Fruit fly (Drosophila melanogaster) whole organism, embryonic: ENCODE results near the gene CG5882.
A peak's percentile ranks its signal among the peaks of the same experiment; 100 is the strongest.

ENCODE experiments used
- B-H2 ChIP-seq: fragments of 200-800 bp; sonication (Bioruptor generic); optimal IDR thresholded peaks from 2 replicates; lab custom pipeline; 2018; ENCODE audit warnings: missing biosample characterization, mild to moderate bottlenecking, missing genetic modification characterization
- CG10147 ChIP-seq: fragments of 200-800 bp; sonication (Bioruptor generic); optimal IDR thresholded peaks from 2 replicates; lab custom pipeline; 2019; ENCODE audit warnings: missing biosample characterization, mild to moderate bottlenecking, missing genetic modification characterization, moderate library complexity
- CG10321 ChIP-seq: fragments of 200-800 bp; sonication (Bioruptor generic); IDR thresholded peaks from 2 replicates; pipeline ENCODE4 v1.3.6; 2022; ENCODE audit warnings: missing biosample characterization, missing genetic modification characterization
- CG10543 ChIP-seq: fragments of 200-800 bp; sonication (Bioruptor generic); optimal IDR thresholded peaks from 3 replicates; lab custom pipeline; 2017; ENCODE audit warnings: missing biosample characterization, mild to moderate bottlenecking, missing genetic modification characterization, moderate library complexity
- CG13123 ChIP-seq: fragments of 200-800 bp; sonication (Bioruptor generic); optimal IDR thresholded peaks from 2 replicates; lab custom pipeline; 2016; ENCODE audit warnings: missing biosample characterization, missing genetic modification characterization
- CG13296 ChIP-seq: fragments of 200-800 bp; sonication (Bioruptor generic); optimal IDR thresholded peaks from 3 replicates; lab custom pipeline; 2018; ENCODE audit warnings: missing biosample characterization, mild to moderate bottlenecking, missing genetic modification characterization
- CG13624 ChIP-seq: fragments of 200-800 bp; sonication (Bioruptor generic); optimal IDR thresholded peaks from 2 replicates; lab custom pipeline; 2016; ENCODE audit warnings: missing biosample characterization, missing genetic modification characterization
- CG14014 ChIP-seq: fragments of 200-800 bp; sonication (Bioruptor generic); IDR thresholded peaks from 2 replicates; pipeline ENCODE4 v1.3.6; 2022; ENCODE audit warnings: missing biosample characterization, missing genetic modification characterization
- CG17361 ChIP-seq: fragments of 200-800 bp; sonication (Bioruptor generic); IDR thresholded peaks from 3 replicates; pipeline ENCODE4 v1.3.6; 2022; ENCODE audit warnings: missing biosample characterization, missing genetic modification characterization
- CG18011 ChIP-seq: fragments of 200-800 bp; sonication (Bioruptor generic); optimal IDR thresholded peaks from 2 replicates; lab custom pipeline; 2017; ENCODE audit warnings: missing biosample characterization, missing genetic modification characterization, mild to moderate bottlenecking, moderate library complexity, missing genotype
- CG2199 ChIP-seq: fragments of 200-800 bp; sonication (Bioruptor generic); IDR thresholded peaks from 3 replicates; pipeline ENCODE4 v1.3.6; 2022; ENCODE audit warnings: missing biosample characterization, missing genetic modification characterization
- CG31441 ChIP-seq: fragments of 200-800 bp; sonication (Bioruptor generic); IDR thresholded peaks from 2 replicates; pipeline ENCODE4 v1.3.6; 2022; ENCODE audit warnings: missing biosample characterization, missing genetic modification characterization
- CG32772 ChIP-seq: fragments of 200-800 bp; sonication (Bioruptor generic); IDR thresholded peaks from 2 replicates; pipeline ENCODE4 v1.3.6; 2022; ENCODE audit warnings: missing biosample characterization, missing genetic modification characterization
- CG4424 ChIP-seq: fragments of 200-800 bp; sonication (Bioruptor generic); optimal IDR thresholded peaks from 3 replicates; lab custom pipeline; 2016; ENCODE audit warnings: missing biosample characterization, missing genetic modification characterization
- CG5245 ChIP-seq: fragments of 200-800 bp; sonication (Bioruptor generic); optimal IDR thresholded peaks from 3 replicates; lab custom pipeline; 2016; ENCODE audit warnings: missing biosample characterization, missing genetic modification characterization
- CG6683 ChIP-seq: fragments of 200-800 bp; sonication (Bioruptor generic); optimal IDR thresholded peaks from 2 replicates; lab custom pipeline; 2017; ENCODE audit warnings: missing biosample characterization, mild to moderate bottlenecking, missing genetic modification characterization, missing genetic modification reagents
- CG7786 ChIP-seq: fragments of 200-800 bp; sonication (Bioruptor generic); optimal IDR thresholded peaks from 2 replicates; lab custom pipeline; 2016; ENCODE audit warnings: missing biosample characterization, missing genetic modification characterization
- CG9727 ChIP-seq: fragments of 200-800 bp; sonication (Bioruptor generic); optimal IDR thresholded peaks from 3 replicates; lab custom pipeline; 2017; ENCODE audit warnings: missing biosample characterization, mild to moderate bottlenecking, missing genetic modification characterization
- CG9876 ChIP-seq: fragments of 200-800 bp; sonication (Bioruptor generic); optimal IDR thresholded peaks from 2 replicates; lab custom pipeline; 2016; ENCODE audit warnings: missing biosample characterization, missing genetic modification characterization
- CG9932 ChIP-seq: fragments of 200-800 bp; sonication (Bioruptor generic); IDR thresholded peaks from 2 replicates; pipeline ENCODE4 v1.3.6; 2022; ENCODE audit warnings: missing biosample characterization, missing genetic modification characterization
- Dbx ChIP-seq: fragments of 200-800 bp; sonication (Bioruptor generic); IDR thresholded peaks from 3 replicates; pipeline ENCODE4 v1.3.6; 2022; ENCODE audit warnings: missing biosample characterization, missing genetic modification characterization
- Dek ChIP-seq: fragments of 200-800 bp; sonication (Bioruptor generic); optimal IDR thresholded peaks from 3 replicates; lab custom pipeline; 2019; ENCODE audit warnings: missing biosample characterization, mild to moderate bottlenecking, missing genetic modification characterization, moderate library complexity
- Dref ChIP-seq: fragments of 200-800 bp; sonication (Bioruptor generic); IDR thresholded peaks from 2 replicates; pipeline ENCODE4 v1.3.6; 2022; ENCODE audit warnings: missing biosample characterization, missing genetic modification characterization
- GATAe ChIP-seq: fragments of 200-800 bp; sonication (Bioruptor generic); conservative IDR thresholded peaks from 2 replicates; pipeline ENCODE4 v1.3.6; 2022; ENCODE audit warnings: missing biosample characterization, missing genetic modification characterization
- Hey ChIP-seq: fragments of 200-800 bp; sonication (Bioruptor generic); optimal IDR thresholded peaks from 3 replicates; lab custom pipeline; 2018; ENCODE audit warnings: missing biosample characterization, mild to moderate bottlenecking, missing genetic modification characterization
- MESR4 ChIP-seq: fragments of 200-800 bp; sonication (Bioruptor generic); optimal IDR thresholded peaks from 2 replicates; lab custom pipeline; 2018; ENCODE audit warnings: missing biosample characterization, mild to moderate bottlenecking, missing genetic modification characterization, moderate library complexity
- Mrtf ChIP-seq: fragments of 200-800 bp; sonication (Bioruptor generic); IDR thresholded peaks from 3 replicates; pipeline ENCODE4 v1.3.6; 2022; ENCODE audit warnings: missing biosample characterization, missing genetic modification characterization
- Neu2 ChIP-seq: fragments of 200-800 bp; sonication (Bioruptor generic); optimal IDR thresholded peaks from 3 replicates; lab custom pipeline; 2016; ENCODE audit warnings: missing biosample characterization, missing genetic modification characterization, borderline replicate concordance
- Nf-YC ChIP-seq: fragments of 200-800 bp; optimal IDR thresholded peaks from 3 replicates; lab custom pipeline; 2019; ENCODE audit warnings: missing biosample characterization, mild to moderate bottlenecking, missing genetic modification characterization, moderate library complexity
- Oli ChIP-seq: fragments of 200-800 bp; sonication (Bioruptor generic); optimal IDR thresholded peaks from 2 replicates; lab custom pipeline; 2018; ENCODE audit warnings: missing biosample characterization, mild to moderate bottlenecking, missing genetic modification characterization, moderate library complexity
- Optix ChIP-seq: fragments of 200-800 bp; sonication (Bioruptor generic); IDR thresholded peaks from 3 replicates; pipeline ENCODE4 v1.3.6; 2022; ENCODE audit warnings: missing biosample characterization, missing genetic modification characterization
- Sry-β ChIP-seq: fragments of 200-800 bp; sonication (Bioruptor generic); optimal IDR thresholded peaks from 2 replicates; lab custom pipeline; 2018; ENCODE audit warnings: missing biosample characterization, mild to moderate bottlenecking, missing genetic modification characterization, moderate library complexity
- Ssrp ChIP-seq: fragments of 200-800 bp; sonication (Bioruptor generic); optimal IDR thresholded peaks from 2 replicates; lab custom pipeline; 2018; ENCODE audit warnings: missing biosample characterization, mild to moderate bottlenecking, missing genetic modification characterization, moderate library complexity
- TFAM ChIP-seq: fragments of 200-800 bp; sonication (Bioruptor generic); optimal IDR thresholded peaks from 2 replicates; lab custom pipeline; 2017; ENCODE audit warnings: missing biosample characterization, missing genetic modification characterization, inconsistent platforms
- ab ChIP-seq: fragments of 200-800 bp; sonication (Bioruptor generic); optimal IDR thresholded peaks from 2 replicates; lab custom pipeline; 2016; ENCODE audit warnings: missing biosample characterization, missing genetic modification characterization
- br ChIP-seq: fragments of >200 bp; optimal IDR thresholded peaks from 2 replicates; lab custom pipeline; 2017
- caup ChIP-seq: fragments of 200-800 bp; sonication (Bioruptor generic); optimal IDR thresholded peaks from 3 replicates; lab custom pipeline; 2017; ENCODE audit warnings: missing biosample characterization, mild to moderate bottlenecking, missing genetic modification characterization, moderate library complexity; ENCODE audit not compliant: severe bottlenecking
- dmrt99B ChIP-seq: fragments of 200-800 bp; sonication (Bioruptor generic); optimal IDR thresholded peaks from 2 replicates; lab custom pipeline; 2018; ENCODE audit warnings: missing biosample characterization, mild to moderate bottlenecking, missing genetic modification characterization, moderate library complexity
- fd3F ChIP-seq: fragments of 200-800 bp; sonication (Bioruptor generic); optimal IDR thresholded peaks from 2 replicates; lab custom pipeline; 2018; ENCODE audit warnings: missing biosample characterization, mild to moderate bottlenecking, missing genetic modification characterization, moderate library complexity
- fd96Cb ChIP-seq: fragments of 200-800 bp; sonication (Bioruptor generic); optimal IDR thresholded peaks from 2 replicates; lab custom pipeline; 2018; ENCODE audit warnings: missing biosample characterization, mild to moderate bottlenecking, missing genetic modification characterization, moderate library complexity
- fu2 ChIP-seq: fragments of 200-800 bp; sonication (Bioruptor generic); optimal IDR thresholded peaks from 2 replicates; lab custom pipeline; 2016; ENCODE audit warnings: missing biosample characterization, missing genetic modification characterization
- klu ChIP-seq: fragments of 200-800 bp; sonication (Bioruptor generic); IDR thresholded peaks from 2 replicates; pipeline ENCODE4 v1.3.6; 2022; ENCODE audit warnings: missing biosample characterization, missing genetic modification characterization
- lab ChIP-seq: fragments of 200-800 bp; sonication (Bioruptor generic); optimal IDR thresholded peaks from 3 replicates; lab custom pipeline; 2017; ENCODE audit warnings: missing biosample characterization, missing genetic modification characterization, mild to moderate bottlenecking, moderate library complexity, missing genetic modification reagents
- row ChIP-seq: fragments of 200-800 bp; sonication (Bioruptor generic); IDR thresholded peaks from 3 replicates; pipeline ENCODE4 v1.3.6; 2022; ENCODE audit warnings: missing biosample characterization, missing genetic modification characterization
- sim ChIP-seq: fragments of 200-800 bp; sonication (Bioruptor generic); IDR thresholded peaks from 2 replicates; pipeline ENCODE4 v1.3.6; 2022; ENCODE audit warnings: missing biosample characterization, missing genetic modification characterization
- vvl ChIP-seq: fragments of 200-800 bp; sonication (Bioruptor generic); IDR thresholded peaks from 2 replicates; pipeline ENCODE4 v1.3.6; 2022; ENCODE audit warnings: missing biosample characterization, missing genetic modification characterization
- wdn ChIP-seq: fragments of 200-800 bp; sonication (Bioruptor generic); IDR thresholded peaks from 2 replicates; pipeline ENCODE4 v1.3.6; 2022; ENCODE audit warnings: missing biosample characterization, missing genetic modification characterization
- yki ChIP-seq: fragments of >200 bp; optimal IDR thresholded peaks from 3 replicates; lab custom pipeline; 2018

Gene CG5882

dm6 chr3R:27124588-27124987 is 6.1 kb downstream of the CG5882 start, which contains the start of gene CG6059:
CG6059 (minus strand) TSS chr3R:27124688.
- TF ChIP-seq CG9727 (GFP tag; lab: Kevin White, UChicago) (no peak), TFAM (GFP tag; lab: Kevin White, UChicago) (no peak), Ssrp (tag; lab: Kevin White, UChicago) (no peak), br (lab: Kevin White, UChicago) (no peak), GATAe (GFP tag; lab: Robert Waterston, UW) (no peak), CG32772 (GFP tag; lab: Robert Waterston, UW) (no peak), CG2199 (no peak), CG10147 (no peak), CG7786 (GFP tag; lab: Kevin White, UChicago) (no peak), CG31441 (no peak), Neu2 (GFP tag; lab: Kevin White, UChicago) (no peak), CG14014 (GFP tag; lab: Robert Waterston, UW) (no peak), Sry-β (GFP tag; lab: Kevin White, UChicago) (no peak)

- TF ChIP-seq CG5245 (GFP tag; lab: Kevin White, UChicago) (no peak), fd3F (GFP tag; lab: Kevin White, UChicago) (no peak), Mrtf (GFP tag; lab: Robert Waterston, UW) (no peak), CG18011 (GFP tag; lab: Kevin White, UChicago) (no peak), CG9876 (GFP tag; lab: Kevin White, UChicago) (no peak), sim (no peak), CG13296 (GFP tag; lab: Kevin White, UChicago) (no peak), fu2 (GFP tag; lab: Kevin White, UChicago) (no peak), Nf-YC (tag; lab: Kevin White, UChicago) (no peak)
These were observed 10.3 kb downstream of the CG5882 start for dm6 chr3R:27128723-27129122.

- TF ChIP-seq wdn (GFP tag; lab: Robert Waterston, UW) = 0 out of 2 replicates have a peak, but pooled peaks have one; percentile 34
- TF ChIP-seq B-H2 (GFP tag; lab: Kevin White, UChicago) = peak; percentile 35
- no peak for TF ChIP-seq Optix (GFP tag; lab: Robert Waterston, UW)
- TF ChIP-seq CG10321 (GFP tag; lab: Robert Waterston, UW) = no peak
- TF ChIP-seq row (GFP tag; lab: Robert Waterston, UW) = peak; percentile 6; the same call in 1 of the 3 replicates
- no peak for TF ChIP-seq Dref (GFP tag; lab: Robert Waterston, UW)
- TF ChIP-seq Dbx (GFP tag; lab: Robert Waterston, UW) = 0 out of 3 replicates have a peak, but pooled peaks have one; percentile 14
- TF ChIP-seq MESR4 (GFP tag; lab: Kevin White, UChicago) = no peak
- TF ChIP-seq CG13624 (GFP tag; lab: Kevin White, UChicago) = peak; percentile 93
- TF ChIP-seq caup = peak; percentile 7
- peak; percentile 68 for TF ChIP-seq CG9932 (GFP tag; lab: Robert Waterston, UW)
- peak; percentile 18 for TF ChIP-seq dmrt99B (tag; lab: Kevin White, UChicago)
- no peak for TF ChIP-seq CG6683 (GFP tag; lab: Kevin White, UChicago)
- peak; percentile 54 for TF ChIP-seq CG10543 (GFP tag; lab: Kevin White, UChicago)
- no peak for TF ChIP-seq CG17361 (GFP tag; lab: Robert Waterston, UW)
- no peak for TF ChIP-seq klu (GFP tag; lab: Robert Waterston, UW)
- TF ChIP-seq fd96Cb = peak; percentile 4
- TF ChIP-seq Oli (tag; lab: Kevin White, UChicago) = no peak
- no peak for TF ChIP-seq yki (lab: Kevin White, UChicago)
- TF ChIP-seq Dek (tag; lab: Kevin White, UChicago) = no peak
- TF ChIP-seq CG4424 (GFP tag; lab: Kevin White, UChicago) = peak; percentile 13
- peak; percentile 25 for TF ChIP-seq lab (GFP tag; lab: Kevin White, UChicago)
- no peak for TF ChIP-seq ab
- no peak for TF ChIP-seq Hey (tag; lab: Kevin White, UChicago)
- peak; percentile 33; the same call in 1 of the 2 replicates for TF ChIP-seq vvl (GFP tag; lab: Robert Waterston, UW)
- no peak for TF ChIP-seq CG13123 (GFP tag; lab: Kevin White, UChicago)
These were observed 11.3 kb downstream of the CG5882 start for dm6 chr3R:27129580-27130385.
